Worm (Caenorhabditis elegans): ENCODE data around the gene F38B2.6.

ce11 chrX:11264715-11265114 is 16.3 kb downstream of the F38B2.6 start:
- no peak for TF ChIP-seq unc-62 (GFP tag; optimal IDR thresholded peaks at IDR 0.05)
- TF ChIP-seq skn-1 (tag; optimal IDR thresholded peaks at IDR 0.05) = no peak
- no peak for TF ChIP-seq ZK546.5 (tag; optimal IDR thresholded peaks at IDR 0.05)
- no peak for TF ChIP-seq sem-4 (tag; optimal IDR thresholded peaks at IDR 0.05)
- no peak for TF ChIP-seq unc-39 (tag; optimal IDR thresholded peaks at IDR 0.05)

Measured in whole organism, L2 larva.